Worm (Caenorhabditis elegans) whole organism, L2 larva: ENCODE results near the gene F56H9.6.
A peak's percentile ranks its signal among the peaks of the same experiment; 100 is the strongest.

ENCODE experiments used
- Y55F3AM.14 ChIP-seq: fragments of 200-800 bp; sonication (Bioruptor generic); optimal IDR thresholded peaks from 2 replicates; lab custom pipeline; 2018; ENCODE audit warnings: mild to moderate bottlenecking, missing genetic modification characterization, missing compliant biosample characterization
- ZK546.5 ChIP-seq: sonication (generic microtip); optimal IDR thresholded peaks from 2 replicates; lab custom pipeline; 2017; ENCODE audit warnings: missing biosample characterization, missing genetic modification characterization
- alr-1 ChIP-seq: fragments of 150-350 bp; optimal IDR thresholded peaks from 2 replicates; lab custom pipeline; 2014; ENCODE audit warnings: missing biosample characterization, missing genetic modification characterization
- aly-2 ChIP-seq: fragments of 150-350 bp; optimal IDR thresholded peaks from 2 replicates; lab custom pipeline; 2014; ENCODE audit warnings: missing biosample characterization, missing genetic modification characterization
- ama-1 ChIP-seq: fragments of 150-350 bp; optimal IDR thresholded peaks from 2 replicates; lab custom pipeline; 2018; ENCODE audit warnings: inconsistent platforms
- blmp-1 ChIP-seq: sonication (generic microtip); optimal IDR thresholded peaks from 2 replicates; lab custom pipeline; 2017; ENCODE audit warnings: missing genetic modification characterization, mild to moderate bottlenecking, missing compliant biosample characterization, antibody characterized with exemption, moderate library complexity; ENCODE audit not compliant: insufficient read depth
- ceh-82 ChIP-seq: fragments of 150-350 bp; optimal IDR thresholded peaks from 2 replicates; lab custom pipeline; 2014; ENCODE audit warnings: missing biosample characterization, missing genetic modification characterization
- crh-2 ChIP-seq: sonication (generic microtip); optimal IDR thresholded peaks from 2 replicates; lab custom pipeline; 2017; ENCODE audit warnings: missing biosample characterization, missing genetic modification characterization
- dmd-4 ChIP-seq: sonication (generic microtip); optimal IDR thresholded peaks from 2 replicates; lab custom pipeline; 2017; ENCODE audit warnings: missing biosample characterization, missing genetic modification characterization
- egl-27 ChIP-seq: sonication (generic microtip); optimal IDR thresholded peaks from 3 replicates; lab custom pipeline; 2017; ENCODE audit warnings: missing biosample characterization, missing genetic modification reagents, missing genetic modification characterization
- elt-1 ChIP-seq: fragments of 150-350 bp; optimal IDR thresholded peaks from 2 replicates; lab custom pipeline; 2014; ENCODE audit warnings: missing biosample characterization, missing genetic modification characterization
- elt-3 ChIP-seq: sonication (generic microtip); optimal IDR thresholded peaks from 2 replicates; lab custom pipeline; 2017; ENCODE audit warnings: missing biosample characterization, missing genetic modification characterization
- fos-1 ChIP-seq: fragments of 150-350 bp; optimal IDR thresholded peaks from 2 replicates; lab custom pipeline; 2014; ENCODE audit warnings: missing biosample characterization, missing genetic modification characterization
- gmeb-1 ChIP-seq: fragments of 150-350 bp; optimal IDR thresholded peaks from 2 replicates; lab custom pipeline; 2014; ENCODE audit warnings: missing biosample characterization, missing genetic modification characterization
- lin-11 ChIP-seq: fragments of 150-350 bp; sonication (generic microtip); optimal IDR thresholded peaks from 2 replicates; lab custom pipeline; 2014; ENCODE audit warnings: missing biosample characterization, missing genetic modification characterization, inconsistent platforms, mixed read lengths
- lsy-2 ChIP-seq, 2 experiments: fragments of 150-350 bp in 1 of 2; sonication (generic microtip) in 1 of 2; optimal IDR thresholded peaks; 2 replicates each; lab custom pipeline; 2014 to 2017; ENCODE audit warnings: missing biosample characterization in 2 of 2, missing genetic modification characterization in 2 of 2
- mbf-1 ChIP-seq: sonication (generic microtip); optimal IDR thresholded peaks from 2 replicates; lab custom pipeline; 2017; ENCODE audit warnings: missing biosample characterization, missing genetic modification characterization
- mdl-1 ChIP-seq, 2 experiments: fragments of 150-350 bp in 1 of 2; sonication (generic microtip) in 1 of 2; optimal IDR thresholded peaks; 2 replicates each; lab custom pipeline; 2017; ENCODE audit warnings: missing biosample characterization in 2 of 2, missing genetic modification characterization in 2 of 2
- nhr-11 ChIP-seq: fragments of 150-350 bp; optimal IDR thresholded peaks from 2 replicates; lab custom pipeline; 2014; ENCODE audit warnings: missing biosample characterization, missing genetic modification characterization
- nhr-12 ChIP-seq: fragments of 150-350 bp; optimal IDR thresholded peaks from 2 replicates; lab custom pipeline; 2014; ENCODE audit warnings: missing biosample characterization, missing genetic modification characterization
- nhr-129 ChIP-seq: fragments of 150-350 bp; optimal IDR thresholded peaks from 2 replicates; lab custom pipeline; 2014; ENCODE audit warnings: missing biosample characterization, missing genetic modification characterization
- nhr-21 ChIP-seq: fragments of 150-350 bp; optimal IDR thresholded peaks from 2 replicates; lab custom pipeline; 2014; ENCODE audit warnings: missing biosample characterization, missing genetic modification characterization
- nhr-23 ChIP-seq: fragments of 150-350 bp; optimal IDR thresholded peaks from 2 replicates; lab custom pipeline; 2014; ENCODE audit warnings: missing biosample characterization, missing genetic modification reagents, missing genetic modification characterization
- nhr-237 ChIP-seq: fragments of 150-350 bp; optimal IDR thresholded peaks from 2 replicates; lab custom pipeline; 2014; ENCODE audit warnings: missing biosample characterization, missing genetic modification characterization
- nhr-25 ChIP-seq: fragments of 150-350 bp; sonication (generic microtip); optimal IDR thresholded peaks from 3 replicates; lab custom pipeline; 2014; ENCODE audit warnings: missing biosample characterization, missing genetic modification characterization
- nhr-6 ChIP-seq: fragments of 150-350 bp; optimal IDR thresholded peaks from 2 replicates; lab custom pipeline; 2014; ENCODE audit warnings: missing biosample characterization, missing genetic modification characterization
- nhr-77 ChIP-seq: fragments of 150-350 bp; optimal IDR thresholded peaks from 2 replicates; lab custom pipeline; 2014; ENCODE audit warnings: missing biosample characterization, missing genetic modification characterization
- peb-1 ChIP-seq: fragments of 150-350 bp; optimal IDR thresholded peaks from 2 replicates; lab custom pipeline; 2014; ENCODE audit warnings: missing biosample characterization, missing genetic modification characterization
- sem-4 ChIP-seq: fragments of 150-350 bp; optimal IDR thresholded peaks from 2 replicates; lab custom pipeline; 2014; ENCODE audit warnings: missing biosample characterization, missing genetic modification reagents, missing genetic modification characterization
- skn-1 ChIP-seq: sonication (generic microtip); optimal IDR thresholded peaks from 2 replicates; lab custom pipeline; 2017; ENCODE audit warnings: missing biosample characterization, missing genetic modification characterization
- sma-3 ChIP-seq: sonication (generic microtip); optimal IDR thresholded peaks from 2 replicates; lab custom pipeline; 2016; ENCODE audit warnings: missing genetic modification reagents, missing genetic modification characterization, missing compliant biosample characterization
- sma-9 ChIP-seq, 2 experiments: fragments of 150-350 bp in 1 of 2; sonication (generic microtip) in 1 of 2; optimal IDR thresholded peaks; 2 replicates each; lab custom pipeline; 2014 to 2016; ENCODE audit warnings: missing genetic modification characterization in 2 of 2, mild to moderate bottlenecking in 1 of 2, missing biosample characterization in 1 of 2, missing compliant biosample characterization in 1 of 2, missing genetic modification reagents in 1 of 2, moderate library complexity in 1 of 2
- snpc-4 ChIP-seq: fragments of 150-350 bp; optimal IDR thresholded peaks from 2 replicates; lab custom pipeline; 2014; ENCODE audit warnings: missing biosample characterization, missing genetic modification characterization
- unc-39 ChIP-seq: fragments of 150-350 bp; optimal IDR thresholded peaks from 2 replicates; lab custom pipeline; 2014; ENCODE audit warnings: missing biosample characterization, missing genetic modification characterization
- unc-55 ChIP-seq: fragments of 150-350 bp; sonication (generic microtip); optimal IDR thresholded peaks from 3 replicates; lab custom pipeline; 2014; ENCODE audit warnings: missing biosample characterization, missing genetic modification reagents, missing genetic modification characterization
- zag-1 ChIP-seq: fragments of 150-350 bp; optimal IDR thresholded peaks from 2 replicates; lab custom pipeline; 2014; ENCODE audit warnings: missing biosample characterization, missing genetic modification characterization
- ztf-11 ChIP-seq: sonication (generic microtip); optimal IDR thresholded peaks from 2 replicates; lab custom pipeline; 2017; ENCODE audit warnings: missing biosample characterization, missing genetic modification characterization
- ztf-4 ChIP-seq: fragments of 150-350 bp; optimal IDR thresholded peaks from 2 replicates; lab custom pipeline; 2014; ENCODE audit warnings: missing biosample characterization, missing genetic modification characterization

F56H9.6 gene

ce11 chrV:12608857-12609256 lies 20.8 kb downstream of the F56H9.6 start, which contains the start of gene ZC116.5:
Gene ZC116.5 (minus strand): TSS chrV:12608957.
- TF ChIP-seq lin-11 (tag; lab: Kevin White, UChicago): no peak
- TF ChIP-seq egl-27 (tag; lab: Kevin White, UChicago): no peak
- TF ChIP-seq nhr-25: no peak
- TF ChIP-seq nhr-21 (tag; lab: Kevin White, UChicago): no peak
- TF ChIP-seq gmeb-1 (tag; lab: Kevin White, UChicago): no peak
- TF ChIP-seq elt-3 (tag; lab: Kevin White, UChicago): no peak
- TF ChIP-seq lsy-2 (tag; optimal IDR thresholded peaks at IDR 0.05; lab: Kevin White, UChicago): no peak
- no peak for TF ChIP-seq Y55F3AM.14 (GFP tag; lab: Kevin White, UChicago)
- no peak for TF ChIP-seq nhr-237 (tag; lab: Kevin White, UChicago)
- TF ChIP-seq nhr-12: no peak
- no peak for TF ChIP-seq nhr-6 (tag; lab: Kevin White, UChicago)
- no peak for TF ChIP-seq nhr-11

DNA sequence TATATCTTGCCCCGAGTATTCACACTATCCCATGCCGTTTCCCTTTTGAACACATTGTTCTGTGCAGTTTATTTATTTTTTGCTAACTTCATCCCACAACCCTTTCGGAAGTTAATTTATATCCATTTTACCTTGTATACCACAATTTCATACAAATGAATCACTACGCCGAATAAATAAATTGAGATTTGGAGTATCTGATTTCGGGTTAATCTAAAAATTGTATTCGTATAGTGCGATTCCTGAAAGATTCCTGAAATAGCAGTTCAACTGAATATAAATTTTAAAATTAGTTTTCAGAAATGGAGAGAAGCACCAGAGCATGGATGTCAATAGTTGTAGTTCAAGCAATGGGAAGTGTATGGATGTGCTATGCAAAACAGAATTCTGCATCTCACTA lies 22.5 kb downstream of the F56H9.6 start, which contains the start of gene erg-28:
Gene erg-28, plus strand, starts transcription at position 301 of the 400 bp plus-strand sequence.
- no peak for TF ChIP-seq skn-1 (tag; lab: Kevin White, UChicago)
- no peak for TF ChIP-seq sma-3 (GFP tag; lab: Kevin White, UChicago)
- no peak for TF ChIP-seq ztf-11 (tag; lab: Kevin White, UChicago)
- no peak for TF ChIP-seq blmp-1 (tag; lab: Kevin White, UChicago)
- TF ChIP-seq nhr-77 (tag; lab: Kevin White, UChicago): no peak
- no peak for TF ChIP-seq unc-55 (GFP tag; lab: Kevin White, UChicago)
- TF ChIP-seq unc-39 (tag; lab: Kevin White, UChicago): no peak
- no peak for TF ChIP-seq mbf-1
- no peak for TF ChIP-seq nhr-25
- TF ChIP-seq sma-9 (GFP tag; optimal IDR thresholded peaks at IDR 0.05; lab: Kevin White, UChicago): no peak
- TF ChIP-seq sma-9 (tag; optimal IDR thresholded peaks at IDR 0.05; lab: Kevin White, UChicago): no peak
- TF ChIP-seq ceh-82 (tag; lab: Kevin White, UChicago): no peak
- no peak for TF ChIP-seq nhr-6 (tag; lab: Kevin White, UChicago)
- TF ChIP-seq fos-1 (tag; lab: Kevin White, UChicago): no peak
- TF ChIP-seq nhr-237 (tag; lab: Kevin White, UChicago): no peak
- TF ChIP-seq, all 48 proteins: peak for 0

DNA sequence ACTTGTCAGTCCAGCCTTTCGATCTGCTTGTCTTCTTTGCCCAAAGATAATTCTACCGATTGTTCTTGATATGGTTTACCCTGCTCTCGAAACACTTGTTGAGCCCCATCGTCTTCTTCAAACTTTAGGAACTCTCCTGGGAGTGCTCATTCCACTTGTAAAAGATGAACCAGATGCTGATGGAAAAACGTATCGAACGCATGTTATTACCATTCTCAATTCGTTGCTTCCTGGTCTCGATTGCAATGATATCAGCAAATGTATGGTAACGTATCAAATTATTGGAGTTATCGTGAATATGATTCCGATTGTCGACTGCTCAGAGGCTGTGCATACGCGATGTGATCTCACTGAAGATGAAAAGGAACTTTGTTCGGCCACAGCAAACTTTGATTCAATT lies 27.8 kb downstream of the F56H9.6 start:
- TF ChIP-seq sma-3 (GFP tag; lab: Kevin White, UChicago): no peak
- TF ChIP-seq ama-1 (lab: Kevin White, UChicago): no peak
- TF ChIP-seq nhr-25: no peak
- no peak for TF ChIP-seq Y55F3AM.14 (GFP tag; lab: Kevin White, UChicago)
- TF ChIP-seq crh-2: no peak
- no peak for TF ChIP-seq ZK546.5 (tag; lab: Kevin White, UChicago)
- no peak for TF ChIP-seq dmd-4
- no peak for TF ChIP-seq fos-1 (tag; lab: Kevin White, UChicago)
- no peak for TF ChIP-seq snpc-4 (tag; lab: Kevin White, UChicago)
- TF ChIP-seq sem-4: no peak
- no peak for TF ChIP-seq mdl-1 (tag; optimal IDR thresholded peaks at IDR 0.05; lab: Kevin White, UChicago)
- TF ChIP-seq egl-27 (tag; lab: Kevin White, UChicago): no peak
- no peak for TF ChIP-seq aly-2
- no peak for TF ChIP-seq alr-1 (tag; lab: Kevin White, UChicago)
- no peak for TF ChIP-seq peb-1 (tag; lab: Kevin White, UChicago)
- no peak for TF ChIP-seq ztf-4 (tag; lab: Kevin White, UChicago)
- no peak for TF ChIP-seq ztf-11 (tag; lab: Kevin White, UChicago)
- TF ChIP-seq zag-1: no peak
- no peak for TF ChIP-seq mbf-1
- TF ChIP-seq unc-39 (tag; lab: Kevin White, UChicago): no peak

DNA sequence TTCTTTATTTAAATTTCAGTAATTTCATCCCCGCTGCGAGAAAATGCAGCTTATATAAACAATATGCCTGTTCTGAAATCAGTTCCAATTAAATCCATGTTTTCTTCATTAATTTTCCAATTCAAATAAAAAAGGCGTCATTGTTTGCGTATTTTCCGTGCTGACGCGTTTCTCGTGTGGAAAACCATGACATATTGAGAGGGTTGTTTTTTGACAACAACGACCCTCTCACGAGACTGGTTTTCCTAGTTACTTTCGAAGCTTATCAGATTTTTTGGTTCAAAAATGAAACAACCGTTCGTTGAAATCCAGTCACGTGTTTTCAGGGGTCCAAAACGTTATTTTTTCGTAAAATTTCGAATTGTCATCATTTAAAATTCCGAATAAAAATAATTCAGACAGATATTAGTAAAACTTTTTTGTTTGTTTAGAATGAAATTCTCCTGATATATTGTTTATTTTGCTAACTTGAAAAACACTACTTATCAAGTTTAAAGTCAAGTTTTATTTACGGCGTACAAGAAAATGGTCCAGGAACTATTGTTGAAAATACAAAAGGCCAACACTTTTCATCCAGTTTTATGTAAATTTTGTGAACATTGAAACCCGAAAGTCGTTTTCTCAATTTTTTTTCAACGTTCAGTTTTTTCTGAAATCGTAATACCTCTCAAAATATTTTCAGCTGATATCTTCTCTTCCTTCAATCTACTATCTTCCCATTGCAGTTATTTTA lies 30.0 kb downstream of the F56H9.6 start, which contains the start of gene C14C10.5:
Gene C14C10.5, plus strand, starts transcription at position 683 of the 733 bp plus-strand sequence.
- TF ChIP-seq nhr-129 (tag; lab: Kevin White, UChicago): peak; percentile 35
- no peak for TF ChIP-seq nhr-237 (tag; lab: Kevin White, UChicago)
- no peak for TF ChIP-seq elt-1 (tag; lab: Kevin White, UChicago)
- TF ChIP-seq alr-1 (tag; lab: Kevin White, UChicago): no peak
- TF ChIP-seq gmeb-1 (tag; lab: Kevin White, UChicago): no peak
- TF ChIP-seq lsy-2 (tag; optimal IDR thresholded peaks at IDR 0.05; lab: Kevin White, UChicago): peak in 1 of 2 experiments; percentile 14
- no peak for TF ChIP-seq nhr-6 (tag; lab: Kevin White, UChicago)
- TF ChIP-seq lin-11 (tag; lab: Kevin White, UChicago): no peak
- TF ChIP-seq nhr-23 (tag; lab: Kevin White, UChicago): no peak
- no peak for TF ChIP-seq elt-3 (tag; lab: Kevin White, UChicago)
